Worm (Caenorhabditis elegans) whole organism, L2 larva: ENCODE measurements around the gene nspd-2.

Experiments used
- C34F6.9 ChIP-seq: fragments of 150-350 bp; optimal IDR thresholded peaks from 2 replicates; lab custom pipeline; 2014; ENCODE audit warnings: missing biosample characterization, missing genetic modification characterization
- F13H6.1 ChIP-seq: sonication (generic microtip); optimal IDR thresholded peaks from 2 replicates; lab custom pipeline; 2016; ENCODE audit warnings: missing genetic modification characterization, missing compliant biosample characterization
- R02D3.7 ChIP-seq: fragments of 150-350 bp; optimal IDR thresholded peaks from 2 replicates; lab custom pipeline; 2014; ENCODE audit warnings: missing biosample characterization, missing genetic modification characterization
- alr-1 ChIP-seq: fragments of 150-350 bp; optimal IDR thresholded peaks from 2 replicates; lab custom pipeline; 2014; ENCODE audit warnings: missing biosample characterization, missing genetic modification characterization
- aly-2 ChIP-seq: fragments of 150-350 bp; optimal IDR thresholded peaks from 2 replicates; lab custom pipeline; 2014; ENCODE audit warnings: missing biosample characterization, missing genetic modification characterization
- blmp-1 ChIP-seq: sonication (generic microtip); optimal IDR thresholded peaks from 2 replicates; lab custom pipeline; 2017; ENCODE audit warnings: missing genetic modification characterization, mild to moderate bottlenecking, missing compliant biosample characterization, antibody characterized with exemption, moderate library complexity; ENCODE audit not compliant: insufficient read depth
- ceh-82 ChIP-seq: fragments of 150-350 bp; optimal IDR thresholded peaks from 2 replicates; lab custom pipeline; 2014; ENCODE audit warnings: missing biosample characterization, missing genetic modification characterization
- crh-2 ChIP-seq: sonication (generic microtip); optimal IDR thresholded peaks from 2 replicates; lab custom pipeline; 2017; ENCODE audit warnings: missing biosample characterization, missing genetic modification characterization
- dmd-4 ChIP-seq: sonication (generic microtip); optimal IDR thresholded peaks from 2 replicates; lab custom pipeline; 2017; ENCODE audit warnings: missing biosample characterization, missing genetic modification characterization
- egl-27 ChIP-seq: sonication (generic microtip); optimal IDR thresholded peaks from 3 replicates; lab custom pipeline; 2017; ENCODE audit warnings: missing biosample characterization, missing genetic modification reagents, missing genetic modification characterization
- elt-1 ChIP-seq: fragments of 150-350 bp; optimal IDR thresholded peaks from 2 replicates; lab custom pipeline; 2014; ENCODE audit warnings: missing biosample characterization, missing genetic modification characterization
- elt-3 ChIP-seq: sonication (generic microtip); optimal IDR thresholded peaks from 2 replicates; lab custom pipeline; 2017; ENCODE audit warnings: missing biosample characterization, missing genetic modification characterization
- fos-1 ChIP-seq: fragments of 150-350 bp; optimal IDR thresholded peaks from 2 replicates; lab custom pipeline; 2014; ENCODE audit warnings: missing biosample characterization, missing genetic modification characterization
- gmeb-1 ChIP-seq: fragments of 150-350 bp; optimal IDR thresholded peaks from 2 replicates; lab custom pipeline; 2014; ENCODE audit warnings: missing biosample characterization, missing genetic modification characterization
- lin-11 ChIP-seq: fragments of 150-350 bp; sonication (generic microtip); optimal IDR thresholded peaks from 2 replicates; lab custom pipeline; 2014; ENCODE audit warnings: missing biosample characterization, missing genetic modification characterization, inconsistent platforms, mixed read lengths
- lin-39 ChIP-seq: fragments of 150-350 bp; optimal IDR thresholded peaks from 2 replicates; lab custom pipeline; 2014; ENCODE audit warnings: missing biosample characterization, missing genetic modification reagents, missing genetic modification characterization
- lsy-2 ChIP-seq, 2 experiments: fragments of 150-350 bp in 1 of 2; sonication (generic microtip) in 1 of 2; optimal IDR thresholded peaks; 2 replicates each; lab custom pipeline; 2014 to 2017; ENCODE audit warnings: missing biosample characterization in 2 of 2, missing genetic modification characterization in 2 of 2
- mbf-1 ChIP-seq: sonication (generic microtip); optimal IDR thresholded peaks from 2 replicates; lab custom pipeline; 2017; ENCODE audit warnings: missing biosample characterization, missing genetic modification characterization
- mdl-1 ChIP-seq, 2 experiments: fragments of 150-350 bp in 1 of 2; sonication (generic microtip) in 1 of 2; optimal IDR thresholded peaks; 2 replicates each; lab custom pipeline; 2017; ENCODE audit warnings: missing biosample characterization in 2 of 2, missing genetic modification characterization in 2 of 2
- nhr-10 ChIP-seq: sonication (generic microtip); optimal IDR thresholded peaks from 2 replicates; lab custom pipeline; 2017; ENCODE audit warnings: missing biosample characterization, missing genetic modification characterization
- nhr-11 ChIP-seq: fragments of 150-350 bp; optimal IDR thresholded peaks from 2 replicates; lab custom pipeline; 2014; ENCODE audit warnings: missing biosample characterization, missing genetic modification characterization
- nhr-12 ChIP-seq: fragments of 150-350 bp; optimal IDR thresholded peaks from 2 replicates; lab custom pipeline; 2014; ENCODE audit warnings: missing biosample characterization, missing genetic modification characterization
- nhr-129 ChIP-seq: fragments of 150-350 bp; optimal IDR thresholded peaks from 2 replicates; lab custom pipeline; 2014; ENCODE audit warnings: missing biosample characterization, missing genetic modification characterization
- nhr-21 ChIP-seq: fragments of 150-350 bp; optimal IDR thresholded peaks from 2 replicates; lab custom pipeline; 2014; ENCODE audit warnings: missing biosample characterization, missing genetic modification characterization
- nhr-23 ChIP-seq: fragments of 150-350 bp; optimal IDR thresholded peaks from 2 replicates; lab custom pipeline; 2014; ENCODE audit warnings: missing biosample characterization, missing genetic modification reagents, missing genetic modification characterization
- nhr-237 ChIP-seq: fragments of 150-350 bp; optimal IDR thresholded peaks from 2 replicates; lab custom pipeline; 2014; ENCODE audit warnings: missing biosample characterization, missing genetic modification characterization
- nhr-25 ChIP-seq: fragments of 150-350 bp; sonication (generic microtip); optimal IDR thresholded peaks from 3 replicates; lab custom pipeline; 2014; ENCODE audit warnings: missing biosample characterization, missing genetic modification characterization
- nhr-6 ChIP-seq: fragments of 150-350 bp; optimal IDR thresholded peaks from 2 replicates; lab custom pipeline; 2014; ENCODE audit warnings: missing biosample characterization, missing genetic modification characterization
- nhr-77 ChIP-seq: fragments of 150-350 bp; optimal IDR thresholded peaks from 2 replicates; lab custom pipeline; 2014; ENCODE audit warnings: missing biosample characterization, missing genetic modification characterization
- peb-1 ChIP-seq: fragments of 150-350 bp; optimal IDR thresholded peaks from 2 replicates; lab custom pipeline; 2014; ENCODE audit warnings: missing biosample characterization, missing genetic modification characterization
- sem-4 ChIP-seq: fragments of 150-350 bp; optimal IDR thresholded peaks from 2 replicates; lab custom pipeline; 2014; ENCODE audit warnings: missing biosample characterization, missing genetic modification reagents, missing genetic modification characterization
- skn-1 ChIP-seq: sonication (generic microtip); optimal IDR thresholded peaks from 2 replicates; lab custom pipeline; 2017; ENCODE audit warnings: missing biosample characterization, missing genetic modification characterization
- sma-3 ChIP-seq: sonication (generic microtip); optimal IDR thresholded peaks from 2 replicates; lab custom pipeline; 2016; ENCODE audit warnings: missing genetic modification reagents, missing genetic modification characterization, missing compliant biosample characterization
- sma-9 ChIP-seq, 2 experiments: fragments of 150-350 bp in 1 of 2; sonication (generic microtip) in 1 of 2; optimal IDR thresholded peaks; 2 replicates each; lab custom pipeline; 2014 to 2016; ENCODE audit warnings: missing genetic modification characterization in 2 of 2, mild to moderate bottlenecking in 1 of 2, missing biosample characterization in 1 of 2, missing compliant biosample characterization in 1 of 2, missing genetic modification reagents in 1 of 2, moderate library complexity in 1 of 2
- unc-55 ChIP-seq: fragments of 150-350 bp; sonication (generic microtip); optimal IDR thresholded peaks from 3 replicates; lab custom pipeline; 2014; ENCODE audit warnings: missing biosample characterization, missing genetic modification reagents, missing genetic modification characterization
- zag-1 ChIP-seq: fragments of 150-350 bp; optimal IDR thresholded peaks from 2 replicates; lab custom pipeline; 2014; ENCODE audit warnings: missing biosample characterization, missing genetic modification characterization
- ztf-1 ChIP-seq: fragments of 200-800 bp; sonication (Bioruptor generic); conservative IDR thresholded peaks from 2 replicates; pipeline ENCODE4 v1.3.6; 2022; ENCODE audit warnings: missing genetic modification characterization, missing compliant biosample characterization
- ztf-4 ChIP-seq: fragments of 150-350 bp; optimal IDR thresholded peaks from 2 replicates; lab custom pipeline; 2014; ENCODE audit warnings: missing biosample characterization, missing genetic modification characterization

Gene nspd-2

ce11 chrIV:9863817-9864216 is 20.0 kb downstream of the nspd-2 start, which contains the start of gene K07F5.16:
TSS of gene K07F5.16 (plus strand) at chrIV:9864117.
- no peak for TF ChIP-seq zag-1 (tag; lab: Kevin White, UChicago)
- no peak for TF ChIP-seq nhr-237 (tag; lab: Kevin White, UChicago)
- TF ChIP-seq blmp-1: no peak
- TF ChIP-seq mbf-1 (tag; lab: Kevin White, UChicago): no peak
- no peak for TF ChIP-seq egl-27
- TF ChIP-seq ztf-4: no peak
- no peak for TF ChIP-seq nhr-21 (tag; lab: Kevin White, UChicago)
- TF ChIP-seq gmeb-1 (tag; lab: Kevin White, UChicago): no peak
- TF ChIP-seq nhr-129 (tag; lab: Kevin White, UChicago): no peak
- TF ChIP-seq lin-11 (tag; lab: Kevin White, UChicago): no peak
- no peak for TF ChIP-seq sem-4 (tag; lab: Kevin White, UChicago)
- TF ChIP-seq elt-3 (tag; lab: Kevin White, UChicago): no peak
- no peak for TF ChIP-seq sma-3 (GFP tag; lab: Kevin White, UChicago)
- no peak for TF ChIP-seq peb-1 (tag; lab: Kevin White, UChicago)
- TF ChIP-seq skn-1 (tag; lab: Kevin White, UChicago): no peak

- TF ChIP-seq dmd-4 (tag; lab: Kevin White, UChicago) (no peak), nhr-12 (tag; lab: Kevin White, UChicago) (no peak), nhr-6 (no peak), nhr-237 (tag; lab: Kevin White, UChicago) (no peak), alr-1 (tag; lab: Kevin White, UChicago) (no peak), elt-1 (tag; lab: Kevin White, UChicago) (no peak), blmp-1 (no peak), mdl-1 (tag; optimal IDR thresholded peaks at IDR 0.05; lab: Kevin White, UChicago) (no peak), ztf-1 (GFP tag; lab: Robert Waterston, UW) (no peak), nhr-23 (tag; lab: Kevin White, UChicago) (no peak)
Observed at ce11 chrIV:9864778-9865177, 20.9 kb downstream of the nspd-2 start, which contains the start of the genes K07F5.15 and K07F5.22. TSS of gene K07F5.15 (plus strand) at chrIV:9865078. TSS of gene K07F5.22 (plus strand) at chrIV:9865078.

- TF ChIP-seq ztf-4 (no peak), mdl-1 (tag; optimal IDR thresholded peaks at IDR 0.05; lab: Kevin White, UChicago) (no peak), sem-4 (tag; lab: Kevin White, UChicago) (no peak), nhr-21 (tag; lab: Kevin White, UChicago) (no peak), nhr-129 (tag; lab: Kevin White, UChicago) (no peak), fos-1 (tag; lab: Kevin White, UChicago) (no peak), nhr-10 (tag; lab: Kevin White, UChicago) (no peak), unc-55 (GFP tag; lab: Kevin White, UChicago) (no peak), lin-39 (tag; lab: Kevin White, UChicago) (no peak), elt-1 (tag; lab: Kevin White, UChicago) (no peak), sma-9 (GFP tag; optimal IDR thresholded peaks at IDR 0.05; lab: Kevin White, UChicago) (no peak), sma-9 (tag; optimal IDR thresholded peaks at IDR 0.05; lab: Kevin White, UChicago) (no peak), ceh-82 (tag; lab: Kevin White, UChicago) (no peak)
- TF ChIP-seq, all 48 proteins: peak for 0
Observed at ce11 chrIV:9866865-9867264, 23.0 kb downstream of the nspd-2 start.

ce11 chrIV:9867915-9868314 is 24.1 kb downstream of the nspd-2 start:
- TF ChIP-seq lsy-2 (tag; optimal IDR thresholded peaks at IDR 0.05; lab: Kevin White, UChicago) (peak in 1 of 2 experiments; percentile 68), lin-11 (tag; lab: Kevin White, UChicago) (no peak), crh-2 (tag; lab: Kevin White, UChicago) (peak; percentile 49), aly-2 (tag; lab: Kevin White, UChicago) (no peak), nhr-11 (tag; lab: Kevin White, UChicago) (no peak), gmeb-1 (tag; lab: Kevin White, UChicago) (peak; percentile 59), nhr-21 (tag; lab: Kevin White, UChicago) (peak; percentile 99), fos-1 (tag; lab: Kevin White, UChicago) (peak; percentile 42), sma-3 (GFP tag; lab: Kevin White, UChicago) (peak; percentile 96), nhr-12 (tag; lab: Kevin White, UChicago) (no peak), blmp-1 (peak; percentile 91), R02D3.7 (no peak), nhr-25 (tag; lab: Kevin White, UChicago) (peak; percentile 97), sma-9 (GFP tag; optimal IDR thresholded peaks at IDR 0.05; lab: Kevin White, UChicago) (peak; percentile 98), sma-9 (tag; optimal IDR thresholded peaks at IDR 0.05; lab: Kevin White, UChicago) (no peak), ztf-4 (peak; percentile 18), C34F6.9 (tag; lab: Kevin White, UChicago) (no peak), mdl-1 (tag; optimal IDR thresholded peaks at IDR 0.05; lab: Kevin White, UChicago) (peak in 1 of 2 experiments; percentile 77), F13H6.1 (tag; lab: Kevin White, UChicago) (peak; percentile 33), egl-27 (peak; percentile 48), nhr-129 (tag; lab: Kevin White, UChicago) (peak; percentile 63), lin-39 (tag; lab: Kevin White, UChicago) (no peak), nhr-6 (peak; percentile 52), nhr-77 (tag; lab: Kevin White, UChicago) (no peak)
